Worm (Caenorhabditis elegans) whole organism, young adult: Measurements from ENCODE around the gene ssp-33.

Experiments
- C06A6.2 ChIP-seq: fragments of 200-800 bp; sonication (Bioruptor generic); conservative IDR thresholded peaks from 2 replicates; pipeline ENCODE4 v1.3.6; 2022; ENCODE audit warnings: missing genetic modification characterization, missing compliant biosample characterization
- F49E8.2 ChIP-seq: sonication (generic microtip); optimal IDR thresholded peaks from 3 replicates; lab custom pipeline; 2017; ENCODE audit warnings: missing genetic modification characterization, mild to moderate bottlenecking, missing compliant biosample characterization, antibody characterized with exemption, moderate library complexity; ENCODE audit not compliant: insufficient read depth
- F55B11.4 ChIP-seq: sonication (generic microtip); optimal IDR thresholded peaks from 2 replicates; lab custom pipeline; 2016; ENCODE audit warnings: missing compliant biosample characterization, missing genetic modification characterization, borderline replicate concordance; ENCODE audit not compliant: insufficient read depth
- T26A5.8 ChIP-seq: sonication (generic microtip); optimal IDR thresholded peaks from 2 replicates; lab custom pipeline; 2016; ENCODE audit warnings: missing genetic modification characterization, missing compliant biosample characterization
- Y56A3A.18 ChIP-seq: fragments of 200-800 bp; sonication (Bioruptor generic); IDR thresholded peaks from 2 replicates; pipeline ENCODE4 v1.3.6; 2022; ENCODE audit warnings: missing genetic modification reagents, missing genetic modification characterization, missing compliant biosample characterization
- Y79H2A.3 ChIP-seq: fragments of 200-800 bp; sonication (Bioruptor generic); conservative IDR thresholded peaks from 2 replicates; pipeline ENCODE4 v1.3.6; 2022; ENCODE audit warnings: missing genetic modification reagents, missing genetic modification characterization, missing compliant biosample characterization
- ZK185.1 ChIP-seq: sonication (generic microtip); optimal IDR thresholded peaks from 2 replicates; lab custom pipeline; 2016; ENCODE audit warnings: mild to moderate bottlenecking, missing genetic modification characterization, missing compliant biosample characterization; ENCODE audit not compliant: poor library complexity, severe bottlenecking
- ama-1 ChIP-seq, 3 experiments: fragments of 150-350 bp in 1 of 3; sonication (generic microtip) in 2 of 3; optimal IDR thresholded peaks; 2 replicates each; lab custom pipeline; 2014 to 2018; ENCODE audit warnings: missing biosample characterization in 2 of 3, missing genetic modification characterization in 2 of 3, missing genetic modification reagents in 2 of 3
- atf-7 ChIP-seq: sonication (generic microtip); optimal IDR thresholded peaks from 2 replicates; lab custom pipeline; 2017; ENCODE audit warnings: mild to moderate bottlenecking, missing genetic modification characterization, missing compliant biosample characterization
- ceh-27 ChIP-seq: fragments of 200-800 bp; sonication (Bioruptor generic); optimal IDR thresholded peaks from 2 replicates; lab custom pipeline; 2018; ENCODE audit warnings: mild to moderate bottlenecking, missing genetic modification characterization, moderate library complexity, missing compliant biosample characterization
- ceh-79 ChIP-seq: sonication (generic microtip); optimal IDR thresholded peaks from 2 replicates; lab custom pipeline; 2017; ENCODE audit warnings: mild to moderate bottlenecking, missing genetic modification characterization, missing compliant biosample characterization
- ceh-91 ChIP-seq: fragments of 200-800 bp; sonication (Bioruptor generic); IDR thresholded peaks from 2 replicates; pipeline ENCODE4 v1.3.6; 2022; ENCODE audit warnings: missing genetic modification reagents, missing genetic modification characterization, missing compliant biosample characterization
- die-1 ChIP-seq: sonication (generic microtip); optimal IDR thresholded peaks from 2 replicates; lab custom pipeline; 2016; ENCODE audit warnings: missing genotype, mild to moderate bottlenecking, missing genetic modification characterization, missing compliant biosample characterization
- egl-18 ChIP-seq: fragments of 200-800 bp; sonication (Bioruptor generic); IDR thresholded peaks from 2 replicates; pipeline ENCODE4 v1.3.6; 2022; ENCODE audit warnings: missing genetic modification reagents, missing genetic modification characterization, missing compliant biosample characterization
- ekl-4 ChIP-seq: fragments of 200-800 bp; sonication (Bioruptor generic); IDR thresholded peaks from 2 replicates; pipeline ENCODE4 v1.3.6; 2022; ENCODE audit warnings: missing genetic modification reagents, missing genetic modification characterization, missing compliant biosample characterization
- hlh-26 ChIP-seq: fragments of 200-800 bp; sonication (Bioruptor generic); conservative IDR thresholded peaks from 2 replicates; pipeline ENCODE4 v1.3.6; 2022; ENCODE audit warnings: missing genetic modification reagents, missing genetic modification characterization, missing compliant biosample characterization
- lin-26 ChIP-seq: fragments of 200-800 bp; sonication (Bioruptor generic); IDR thresholded peaks from 2 replicates; pipeline ENCODE4 v1.3.6; 2022; ENCODE audit warnings: missing genetic modification reagents, missing genetic modification characterization, missing compliant biosample characterization
- lin-40 ChIP-seq: sonication (generic microtip); optimal IDR thresholded peaks from 2 replicates; lab custom pipeline; 2016; ENCODE audit warnings: missing genetic modification characterization, mild to moderate bottlenecking, missing compliant biosample characterization, missing genotype, missing genetic modification reagents
- madf-3 ChIP-seq: fragments of 200-800 bp; sonication (Bioruptor generic); IDR thresholded peaks from 2 replicates; pipeline ENCODE4 v1.3.6; 2022; ENCODE audit warnings: missing genetic modification reagents, missing genetic modification characterization, missing compliant biosample characterization
- nfya-1 ChIP-seq: sonication (generic microtip); optimal IDR thresholded peaks from 2 replicates; lab custom pipeline; 2017; ENCODE audit warnings: antibody characterized with exemption, missing compliant biosample characterization, missing genetic modification characterization, borderline replicate concordance; ENCODE audit not compliant: insufficient read depth
- nhr-90 ChIP-seq: sonication (generic microtip); optimal IDR thresholded peaks from 2 replicates; lab custom pipeline; 2016; ENCODE audit warnings: missing genotype, mild to moderate bottlenecking, missing genetic modification characterization, missing compliant biosample characterization
- pha-4 ChIP-seq: fragments of 150-350 bp; sonication (generic microtip); optimal IDR thresholded peaks from 2 replicates; lab custom pipeline; 2014; ENCODE audit warnings: missing biosample characterization, missing genetic modification reagents, missing genetic modification characterization
- rcor-1 ChIP-seq: fragments of 200-800 bp; sonication (Bioruptor generic); IDR thresholded peaks from 2 replicates; pipeline ENCODE4 v1.3.6; 2022; ENCODE audit warnings: missing genetic modification reagents, missing genetic modification characterization, missing compliant biosample characterization
- sea-2 ChIP-seq: fragments of 200-800 bp; sonication (Bioruptor generic); IDR thresholded peaks from 2 replicates; pipeline ENCODE4 v1.3.6; 2022; ENCODE audit warnings: missing genetic modification characterization, missing compliant biosample characterization
- somi-1 ChIP-seq: fragments of 200-800 bp; sonication (Bioruptor generic); optimal IDR thresholded peaks from 2 replicates; lab custom pipeline; 2018; ENCODE audit warnings: mild to moderate bottlenecking, missing genetic modification characterization, missing compliant biosample characterization
- tlf-1 ChIP-seq: fragments of 200-800 bp; sonication (Bioruptor generic); optimal IDR thresholded peaks from 2 replicates; lab custom pipeline; 2018; ENCODE audit warnings: mild to moderate bottlenecking, missing genetic modification characterization, missing compliant biosample characterization
- xnd-1 ChIP-seq: sonication (generic microtip); optimal IDR thresholded peaks from 2 replicates; lab custom pipeline; 2016; ENCODE audit warnings: missing genotype, missing genetic modification reagents, missing genetic modification characterization, missing compliant biosample characterization
- zim-3 ChIP-seq: sonication (generic microtip); optimal IDR thresholded peaks from 2 replicates; lab custom pipeline; 2017; ENCODE audit warnings: mild to moderate bottlenecking, missing genetic modification characterization, moderate library complexity, missing compliant biosample characterization
- ztf-25 ChIP-seq: fragments of 200-800 bp; sonication (Bioruptor generic); IDR thresholded peaks from 2 replicates; pipeline ENCODE4 v1.3.6; 2022; ENCODE audit warnings: missing genetic modification reagents, missing genetic modification characterization, missing compliant biosample characterization
- ztf-26 ChIP-seq: sonication (generic microtip); optimal IDR thresholded peaks from 2 replicates; lab custom pipeline; 2017; ENCODE audit warnings: missing genetic modification characterization, missing compliant biosample characterization
- ztf-28 ChIP-seq: fragments of 200-800 bp; sonication (Bioruptor generic); IDR thresholded peaks from 2 replicates; pipeline ENCODE4 v1.3.6; 2022; ENCODE audit warnings: missing genetic modification reagents, missing genetic modification characterization, missing compliant biosample characterization
- ztf-3 ChIP-seq: fragments of 200-800 bp; sonication (Bioruptor generic); optimal IDR thresholded peaks from 2 replicates; lab custom pipeline; 2018; ENCODE audit warnings: mild to moderate bottlenecking, missing genetic modification characterization, missing compliant biosample characterization

Gene ssp-33

ce11 chrV:14725409-14725808 lies 14.2 kb downstream of the ssp-33 start:
- TF ChIP-seq sea-2 (GFP tag; lab: Robert Waterston, UW) (no peak), nfya-1 (tag; lab: Kevin White, UChicago) (no peak), C06A6.2 (GFP tag; lab: Robert Waterston, UW) (no peak), somi-1 (GFP tag; lab: Kevin White, UChicago) (peak; percentile 76), ceh-27 (GFP tag; lab: Kevin White, UChicago) (no peak)

ce11 chrV:14726596-14726995 lies 15.4 kb downstream of the ssp-33 start, which contains the start of gene Y50E8A.1:
Y50E8A.1 (plus strand) TSS chrV:14726896.
- no peak for TF ChIP-seq ceh-79 (tag; lab: Kevin White, UChicago)
- TF ChIP-seq rcor-1 (GFP tag; lab: Robert Waterston, UW), result no peak
- TF ChIP-seq lin-40, result no peak
- no peak for TF ChIP-seq ztf-3 (GFP tag; lab: Kevin White, UChicago)
- no peak for TF ChIP-seq atf-7
- TF ChIP-seq ztf-28 (GFP tag; lab: Robert Waterston, UW), result no peak
- TF ChIP-seq, all 124 proteins: peak for 0

ce11 chrV:14728754-14729153 lies 17.6 kb downstream of the ssp-33 start, which contains the start of gene Y50E8A.2:
Y50E8A.2 (minus strand) TSS chrV:14728854.
- no peak for TF ChIP-seq T26A5.8 (tag; lab: Kevin White, UChicago)
- no peak for TF ChIP-seq ZK185.1 (tag; lab: Kevin White, UChicago)
- TF ChIP-seq madf-3, result no peak
- TF ChIP-seq ekl-4 (GFP tag; lab: Robert Waterston, UW), result no peak
- no peak for TF ChIP-seq zim-3 (tag; lab: Kevin White, UChicago)
- no peak for TF ChIP-seq F55B11.4 (tag; lab: Kevin White, UChicago)
- TF ChIP-seq ztf-25 (GFP tag; lab: Robert Waterston, UW), result no peak
- no peak for TF ChIP-seq lin-26 (GFP tag; lab: Robert Waterston, UW)
- no peak for TF ChIP-seq pha-4 (tag; lab: Kevin White, UChicago)

- TF ChIP-seq hlh-26 (GFP tag; lab: Robert Waterston, UW) (no peak), die-1 (tag; lab: Kevin White, UChicago) (no peak), tlf-1 (no peak), ama-1 (optimal IDR thresholded peaks at IDR 0.05; lab: Kevin White, UChicago) (no peak), ama-1 (GFP tag; optimal IDR thresholded peaks at IDR 0.05; lab: Kevin White, UChicago) (no peak), ztf-26 (tag; lab: Kevin White, UChicago) (no peak), ZK185.1 (tag; lab: Kevin White, UChicago) (no peak), xnd-1 (tag; lab: Kevin White, UChicago) (no peak), nhr-90 (no peak), F49E8.2 (tag; lab: Kevin White, UChicago) (no peak), egl-18 (GFP tag; lab: Robert Waterston, UW) (no peak), Y79H2A.3 (GFP tag; lab: Robert Waterston, UW) (no peak), ceh-91 (GFP tag; lab: Robert Waterston, UW) (no peak), Y56A3A.18 (GFP tag; lab: Robert Waterston, UW) (no peak)
Observed at ce11 chrV:14729343-14729742, 18.2 kb downstream of the ssp-33 start, which contains the start of gene oig-3. oig-3 (plus strand) TSS chrV:14729643.
